Fruit fly (Drosophila melanogaster): Measurements from ENCODE around the gene Klp31E.

Klp31E gene

dm6 chr2L:10428528-10428927 lies 14.7 kb downstream of the Klp31E start, which contains the start of gene CG5188 (continued):
- peak; percentile 80 for TF ChIP-seq sd (tag; optimal IDR thresholded peaks at IDR 0.05)
- TF ChIP-seq CG30403 (GFP tag; optimal IDR thresholded peaks at IDR 0.05) = peak; percentile 50
- TF ChIP-seq dan (GFP tag; IDR thresholded peaks at IDR 0.05) = no peak
- no peak for TF ChIP-seq gcm2 (GFP tag; optimal IDR thresholded peaks at IDR 0.05)
- peak; percentile 6 for TF ChIP-seq CG3995 (GFP tag; optimal IDR thresholded peaks at IDR 0.05)
- no peak for TF ChIP-seq pfk (GFP tag; optimal IDR thresholded peaks at IDR 0.05)
- no peak for TF ChIP-seq CG1832 (GFP tag; optimal IDR thresholded peaks at IDR 0.05)
- TF ChIP-seq Rx (GFP tag; IDR thresholded peaks at IDR 0.05) = no peak
- no peak for TF ChIP-seq CG7357 (GFP tag; IDR thresholded peaks at IDR 0.05)
- peak; percentile 57 for TF ChIP-seq Xbp1 (GFP tag; optimal IDR thresholded peaks at IDR 0.05)
- no peak for TF ChIP-seq sens (GFP tag)
- peak; percentile 42 for TF ChIP-seq gcm (GFP tag; optimal IDR thresholded peaks at IDR 0.05)
- TF ChIP-seq Dip2 (GFP tag; IDR thresholded peaks at IDR 0.05) = no peak
- peak; percentile 37; the same call in 1 of the 3 replicates for TF ChIP-seq zfh1 (GFP tag; IDR thresholded peaks at IDR 0.05)
- no peak for TF ChIP-seq zfh2 (GFP tag; optimal IDR thresholded peaks at IDR 0.05)
- no peak for TF ChIP-seq CG11247 (GFP tag; IDR thresholded peaks at IDR 0.05)
- TF ChIP-seq Poxn (GFP tag; IDR thresholded peaks at IDR 0.05) = no peak
- TF ChIP-seq Camta (GFP tag; optimal IDR thresholded peaks at IDR 0.05) = peak; percentile 2
- TF ChIP-seq jing (GFP tag; optimal IDR thresholded peaks at IDR 0.05) = no peak
- TF ChIP-seq chm (GFP tag; IDR thresholded peaks at IDR 0.05) = no peak
- no peak for TF ChIP-seq CG5180 (GFP tag; optimal IDR thresholded peaks at IDR 0.05)
- TF ChIP-seq CG10462 (GFP tag; optimal IDR thresholded peaks at IDR 0.05) = no peak
- TF ChIP-seq CG6689 (GFP tag; IDR thresholded peaks at IDR 0.05) = peak; percentile 51
- no peak; the same call in 1 of the 2 replicates for TF ChIP-seq sisA (GFP tag; IDR thresholded peaks at IDR 0.05)
- TF ChIP-seq prd (optimal IDR thresholded peaks at IDR 0.05) = no peak
- 0 out of 3 replicates have a peak, but pooled peaks have one; percentile 23 for TF ChIP-seq prd (GFP tag; IDR thresholded peaks at IDR 0.05)
- no peak for TF ChIP-seq Jarid2 (GFP tag; optimal IDR thresholded peaks at IDR 0.05)
- no peak for TF ChIP-seq CG2129 (GFP tag; IDR thresholded peaks at IDR 0.05; ENCODE audit: partially characterized antibody)
- TF ChIP-seq ssp (GFP tag; IDR thresholded peaks at IDR 0.05) = peak; percentile 60
- TF ChIP-seq CG11504 (tag; optimal IDR thresholded peaks at IDR 0.05) = peak; percentile 65
- TF ChIP-seq NfI (GFP tag; optimal IDR thresholded peaks at IDR 0.05) = peak; percentile 47
- TF ChIP-seq Ets65A (GFP tag) = no peak
- TF ChIP-seq CG13894 (tag; optimal IDR thresholded peaks at IDR 0.05) = peak; percentile 41
- TF ChIP-seq Mrtf (GFP tag; IDR thresholded peaks at IDR 0.05) = no peak
- TF ChIP-seq eyg (GFP tag; optimal IDR thresholded peaks at IDR 0.05) = no peak
- no peak for TF ChIP-seq gro (GFP tag; optimal IDR thresholded peaks at IDR 0.05)
- TF ChIP-seq BEAF-32 (GFP tag; optimal IDR thresholded peaks at IDR 0.05) = peak; percentile 12
- no peak; the same call in 1 of the 2 replicates for TF ChIP-seq GATAe (GFP tag; conservative IDR thresholded peaks at IDR 0.05)
- peak; percentile 25 for TF ChIP-seq CG9437 (GFP tag; optimal IDR thresholded peaks at IDR 0.05)
- TF ChIP-seq Ada2b (GFP tag; IDR thresholded peaks at IDR 0.05) = peak; percentile 62
- TF ChIP-seq wek (GFP tag; optimal IDR thresholded peaks at IDR 0.05) = peak; percentile 98
- TF ChIP-seq CG10274 (GFP tag; optimal IDR thresholded peaks at IDR 0.05) = no peak
- 0 out of 3 replicates have a peak, but pooled peaks have one; percentile 39 for TF ChIP-seq CG34224 (GFP tag; IDR thresholded peaks at IDR 0.05; ENCODE audit: partially characterized antibody)
- TF ChIP-seq CG12391 (tag; optimal IDR thresholded peaks at IDR 0.05) = peak; percentile 67
- no peak for TF ChIP-seq CG15011 (GFP tag; optimal IDR thresholded peaks at IDR 0.05)
- TF ChIP-seq lov (optimal IDR thresholded peaks at IDR 0.05) = no peak
- no peak for TF ChIP-seq lov (GFP tag; IDR thresholded peaks at IDR 0.05)
- no peak for TF ChIP-seq Spps (tag; optimal IDR thresholded peaks at IDR 0.05)
- TF ChIP-seq schlank (tag; optimal IDR thresholded peaks at IDR 0.05) = no peak
- TF ChIP-seq CG2199 (GFP tag; IDR thresholded peaks at IDR 0.05) = no peak
- TF ChIP-seq Neu2 (GFP tag; optimal IDR thresholded peaks at IDR 0.05; ENCODE audit: borderline replicate concordance) = no peak
- no peak for TF ChIP-seq onecut (GFP tag; IDR thresholded peaks at IDR 0.05)

Measured in whole organism, embryonic.